Worm (Caenorhabditis elegans) whole organism, L2 larva: Measurements from ENCODE around the gene C56C10.6.

ENCODE experiments used
- C34F6.9 ChIP-seq: fragments of 150-350 bp; optimal IDR thresholded peaks from 2 replicates; lab custom pipeline; 2014; ENCODE audit warnings: missing biosample characterization, missing genetic modification characterization
- F13H6.1 ChIP-seq: sonication (generic microtip); optimal IDR thresholded peaks from 2 replicates; lab custom pipeline; 2016; ENCODE audit warnings: missing genetic modification characterization, missing compliant biosample characterization
- Y55F3AM.14 ChIP-seq: fragments of 200-800 bp; sonication (Bioruptor generic); optimal IDR thresholded peaks from 2 replicates; lab custom pipeline; 2018; ENCODE audit warnings: mild to moderate bottlenecking, missing genetic modification characterization, missing compliant biosample characterization
- blmp-1 ChIP-seq: sonication (generic microtip); optimal IDR thresholded peaks from 2 replicates; lab custom pipeline; 2017; ENCODE audit warnings: missing genetic modification characterization, mild to moderate bottlenecking, missing compliant biosample characterization, antibody characterized with exemption, moderate library complexity; ENCODE audit not compliant: insufficient read depth
- ceh-16 ChIP-seq: fragments of 150-350 bp; optimal IDR thresholded peaks from 2 replicates; lab custom pipeline; 2014; ENCODE audit warnings: missing biosample characterization, missing genetic modification characterization
- ceh-82 ChIP-seq: fragments of 150-350 bp; optimal IDR thresholded peaks from 2 replicates; lab custom pipeline; 2014; ENCODE audit warnings: missing biosample characterization, missing genetic modification characterization
- crh-2 ChIP-seq: sonication (generic microtip); optimal IDR thresholded peaks from 2 replicates; lab custom pipeline; 2017; ENCODE audit warnings: missing biosample characterization, missing genetic modification characterization
- dmd-4 ChIP-seq: sonication (generic microtip); optimal IDR thresholded peaks from 2 replicates; lab custom pipeline; 2017; ENCODE audit warnings: missing biosample characterization, missing genetic modification characterization
- egl-27 ChIP-seq: sonication (generic microtip); optimal IDR thresholded peaks from 3 replicates; lab custom pipeline; 2017; ENCODE audit warnings: missing biosample characterization, missing genetic modification reagents, missing genetic modification characterization
- elt-3 ChIP-seq: sonication (generic microtip); optimal IDR thresholded peaks from 2 replicates; lab custom pipeline; 2017; ENCODE audit warnings: missing biosample characterization, missing genetic modification characterization
- fos-1 ChIP-seq: fragments of 150-350 bp; optimal IDR thresholded peaks from 2 replicates; lab custom pipeline; 2014; ENCODE audit warnings: missing biosample characterization, missing genetic modification characterization
- gmeb-1 ChIP-seq: fragments of 150-350 bp; optimal IDR thresholded peaks from 2 replicates; lab custom pipeline; 2014; ENCODE audit warnings: missing biosample characterization, missing genetic modification characterization
- lin-11 ChIP-seq: fragments of 150-350 bp; sonication (generic microtip); optimal IDR thresholded peaks from 2 replicates; lab custom pipeline; 2014; ENCODE audit warnings: missing biosample characterization, missing genetic modification characterization, inconsistent platforms, mixed read lengths
- lin-13 ChIP-seq: fragments of 150-350 bp; optimal IDR thresholded peaks from 2 replicates; lab custom pipeline; 2014; ENCODE audit warnings: missing biosample characterization, missing genetic modification reagents, missing genetic modification characterization
- lin-39 ChIP-seq: fragments of 150-350 bp; optimal IDR thresholded peaks from 2 replicates; lab custom pipeline; 2014; ENCODE audit warnings: missing biosample characterization, missing genetic modification reagents, missing genetic modification characterization
- lsy-2 ChIP-seq, 2 experiments: fragments of 150-350 bp in 1 of 2; sonication (generic microtip) in 1 of 2; optimal IDR thresholded peaks; 2 replicates each; lab custom pipeline; 2014 to 2017; ENCODE audit warnings: missing biosample characterization in 2 of 2, missing genetic modification characterization in 2 of 2
- mab-5 ChIP-seq: fragments of 150-350 bp; optimal IDR thresholded peaks from 2 replicates; lab custom pipeline; 2014; ENCODE audit warnings: missing biosample characterization, missing genetic modification characterization
- nhr-10 ChIP-seq: sonication (generic microtip); optimal IDR thresholded peaks from 2 replicates; lab custom pipeline; 2017; ENCODE audit warnings: missing biosample characterization, missing genetic modification characterization
- nhr-129 ChIP-seq: fragments of 150-350 bp; optimal IDR thresholded peaks from 2 replicates; lab custom pipeline; 2014; ENCODE audit warnings: missing biosample characterization, missing genetic modification characterization
- nhr-21 ChIP-seq: fragments of 150-350 bp; optimal IDR thresholded peaks from 2 replicates; lab custom pipeline; 2014; ENCODE audit warnings: missing biosample characterization, missing genetic modification characterization
- nhr-23 ChIP-seq: fragments of 150-350 bp; optimal IDR thresholded peaks from 2 replicates; lab custom pipeline; 2014; ENCODE audit warnings: missing biosample characterization, missing genetic modification reagents, missing genetic modification characterization
- nhr-25 ChIP-seq: fragments of 150-350 bp; sonication (generic microtip); optimal IDR thresholded peaks from 3 replicates; lab custom pipeline; 2014; ENCODE audit warnings: missing biosample characterization, missing genetic modification characterization
- nhr-6 ChIP-seq: fragments of 150-350 bp; optimal IDR thresholded peaks from 2 replicates; lab custom pipeline; 2014; ENCODE audit warnings: missing biosample characterization, missing genetic modification characterization
- nhr-77 ChIP-seq: fragments of 150-350 bp; optimal IDR thresholded peaks from 2 replicates; lab custom pipeline; 2014; ENCODE audit warnings: missing biosample characterization, missing genetic modification characterization
- peb-1 ChIP-seq: fragments of 150-350 bp; optimal IDR thresholded peaks from 2 replicates; lab custom pipeline; 2014; ENCODE audit warnings: missing biosample characterization, missing genetic modification characterization
- skn-1 ChIP-seq: sonication (generic microtip); optimal IDR thresholded peaks from 2 replicates; lab custom pipeline; 2017; ENCODE audit warnings: missing biosample characterization, missing genetic modification characterization
- sma-3 ChIP-seq: sonication (generic microtip); optimal IDR thresholded peaks from 2 replicates; lab custom pipeline; 2016; ENCODE audit warnings: missing genetic modification reagents, missing genetic modification characterization, missing compliant biosample characterization
- sma-9 ChIP-seq, 2 experiments: fragments of 150-350 bp in 1 of 2; sonication (generic microtip) in 1 of 2; optimal IDR thresholded peaks; 2 replicates each; lab custom pipeline; 2014 to 2016; ENCODE audit warnings: missing genetic modification characterization in 2 of 2, mild to moderate bottlenecking in 1 of 2, missing biosample characterization in 1 of 2, missing compliant biosample characterization in 1 of 2, missing genetic modification reagents in 1 of 2, moderate library complexity in 1 of 2
- snpc-4 ChIP-seq: fragments of 150-350 bp; optimal IDR thresholded peaks from 2 replicates; lab custom pipeline; 2014; ENCODE audit warnings: missing biosample characterization, missing genetic modification characterization
- unc-39 ChIP-seq: fragments of 150-350 bp; optimal IDR thresholded peaks from 2 replicates; lab custom pipeline; 2014; ENCODE audit warnings: missing biosample characterization, missing genetic modification characterization
- unc-55 ChIP-seq: fragments of 150-350 bp; sonication (generic microtip); optimal IDR thresholded peaks from 3 replicates; lab custom pipeline; 2014; ENCODE audit warnings: missing biosample characterization, missing genetic modification reagents, missing genetic modification characterization
- unc-62 ChIP-seq: fragments of 150-350 bp; optimal IDR thresholded peaks from 2 replicates; lab custom pipeline; 2014; ENCODE audit warnings: missing biosample characterization, missing genetic modification reagents, missing genetic modification characterization
- zag-1 ChIP-seq: fragments of 150-350 bp; optimal IDR thresholded peaks from 2 replicates; lab custom pipeline; 2014; ENCODE audit warnings: missing biosample characterization, missing genetic modification characterization
- ztf-1 ChIP-seq: fragments of 200-800 bp; sonication (Bioruptor generic); conservative IDR thresholded peaks from 2 replicates; pipeline ENCODE4 v1.3.6; 2022; ENCODE audit warnings: missing genetic modification characterization, missing compliant biosample characterization
- ztf-4 ChIP-seq: fragments of 150-350 bp; optimal IDR thresholded peaks from 2 replicates; lab custom pipeline; 2014; ENCODE audit warnings: missing biosample characterization, missing genetic modification characterization

Gene C56C10.6

DNA sequence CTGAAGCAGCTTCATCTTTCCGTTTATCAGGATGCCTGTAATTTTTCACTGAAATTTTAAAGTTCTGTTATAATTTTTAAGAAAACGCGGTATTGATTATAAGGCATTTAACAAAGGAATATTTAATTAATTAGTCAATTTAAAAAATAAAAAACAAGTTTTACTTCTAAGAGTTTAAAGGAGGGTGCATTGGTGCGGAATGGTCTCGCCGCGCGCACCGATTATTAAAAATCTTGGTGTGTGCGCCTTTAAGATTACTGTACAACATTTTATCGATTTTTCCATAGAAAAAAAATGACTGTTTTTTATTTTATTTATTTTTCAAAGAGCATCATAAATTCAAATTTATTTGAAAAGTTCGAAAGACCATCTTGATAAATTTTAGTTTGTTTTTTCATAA lies 16.4 kb upstream of the C56C10.6 start:
- no peak for TF ChIP-seq ceh-82 (tag; lab: Kevin White, UChicago)
- no peak for TF ChIP-seq sma-3 (GFP tag; lab: Kevin White, UChicago)
- TF ChIP-seq mab-5 (tag; lab: Kevin White, UChicago) = no peak
- TF ChIP-seq nhr-10 (tag; lab: Kevin White, UChicago) = no peak
- no peak for TF ChIP-seq ztf-1
- TF ChIP-seq unc-39 = no peak
- TF ChIP-seq snpc-4 (tag; lab: Kevin White, UChicago) = no peak
- no peak for TF ChIP-seq peb-1 (tag; lab: Kevin White, UChicago)
- TF ChIP-seq lsy-2 (tag; optimal IDR thresholded peaks at IDR 0.05; lab: Kevin White, UChicago) = no peak
- TF ChIP-seq unc-55 (GFP tag; lab: Kevin White, UChicago) = no peak
- TF ChIP-seq Y55F3AM.14 (GFP tag; lab: Kevin White, UChicago) = no peak
- TF ChIP-seq gmeb-1 (tag; lab: Kevin White, UChicago) = no peak
- TF ChIP-seq nhr-77 (tag; lab: Kevin White, UChicago) = no peak
- no peak for TF ChIP-seq nhr-6 (tag; lab: Kevin White, UChicago)
- no peak for TF ChIP-seq nhr-23 (tag; lab: Kevin White, UChicago)
- no peak for TF ChIP-seq ceh-16 (tag; lab: Kevin White, UChicago)
- TF ChIP-seq fos-1 = no peak
- TF ChIP-seq egl-27 (tag; lab: Kevin White, UChicago) = no peak
- no peak for TF ChIP-seq sma-9 (GFP tag; optimal IDR thresholded peaks at IDR 0.05; lab: Kevin White, UChicago)
- no peak for TF ChIP-seq sma-9 (tag; optimal IDR thresholded peaks at IDR 0.05; lab: Kevin White, UChicago)
- TF ChIP-seq F13H6.1 = no peak

DNA sequence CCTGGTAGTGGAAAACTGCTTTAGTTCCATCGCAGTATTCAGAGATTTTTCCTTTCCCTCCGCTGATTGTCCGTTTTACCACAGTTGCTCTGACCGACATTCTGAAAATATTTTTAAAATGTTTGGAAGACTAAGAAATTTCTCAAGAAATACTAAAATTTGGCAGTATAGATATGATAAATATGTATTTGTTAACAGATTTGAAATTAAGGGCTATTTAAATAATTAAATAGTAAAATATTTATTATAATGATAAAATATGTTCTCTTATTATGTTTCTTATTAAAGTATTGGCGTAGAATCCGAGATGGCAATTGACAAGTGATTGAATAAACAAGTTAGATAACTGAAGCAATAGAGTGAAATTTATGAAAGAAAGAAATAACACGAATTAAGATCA lies 13.0 kb upstream of the C56C10.6 start, which contains the start of gene aipr-1:
aipr-1 (minus strand) TSS at position 101 of the 400 bp plus-strand sequence.
- TF ChIP-seq lin-11 (tag; lab: Kevin White, UChicago) (no peak), snpc-4 (tag; lab: Kevin White, UChicago) (no peak), unc-62 (no peak), unc-55 (GFP tag; lab: Kevin White, UChicago) (no peak), egl-27 (tag; lab: Kevin White, UChicago) (no peak), ztf-1 (no peak), zag-1 (tag; lab: Kevin White, UChicago) (no peak), lsy-2 (tag; optimal IDR thresholded peaks at IDR 0.05; lab: Kevin White, UChicago) (no peak), dmd-4 (tag; lab: Kevin White, UChicago) (no peak), C34F6.9 (tag; lab: Kevin White, UChicago) (no peak), sma-3 (GFP tag; lab: Kevin White, UChicago) (no peak), unc-39 (no peak), nhr-129 (no peak), lin-39 (tag; lab: Kevin White, UChicago) (no peak), elt-3 (tag; lab: Kevin White, UChicago) (no peak)
- TF ChIP-seq, all 48 proteins: peak for 0

DNA sequence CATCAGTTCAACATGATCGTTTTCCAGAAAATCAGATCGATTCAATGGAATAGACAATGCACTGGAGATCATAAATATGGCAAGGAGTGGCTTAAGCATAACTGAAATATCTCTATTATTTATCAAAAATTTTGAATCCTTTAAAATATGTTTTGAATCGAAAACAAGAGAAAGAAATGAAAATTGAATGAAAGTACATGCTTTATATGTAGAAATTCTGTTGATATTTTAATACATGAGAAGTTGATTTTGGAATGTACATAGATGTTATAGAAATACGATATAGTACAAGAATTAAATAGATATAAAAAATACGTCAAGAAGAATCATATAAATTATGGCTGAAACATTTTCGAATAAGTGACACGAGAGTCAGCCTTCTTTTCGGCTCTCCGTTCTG lies 11.1 kb upstream of the C56C10.6 start, which contains the start of gene C56C10.9:
C56C10.9 (minus strand) TSS at position 101 of the 400 bp plus-strand sequence.
- TF ChIP-seq zag-1 (tag; lab: Kevin White, UChicago) (no peak), nhr-21 (tag; lab: Kevin White, UChicago) (no peak), elt-3 (tag; lab: Kevin White, UChicago) (no peak), nhr-6 (tag; lab: Kevin White, UChicago) (no peak)

DNA sequence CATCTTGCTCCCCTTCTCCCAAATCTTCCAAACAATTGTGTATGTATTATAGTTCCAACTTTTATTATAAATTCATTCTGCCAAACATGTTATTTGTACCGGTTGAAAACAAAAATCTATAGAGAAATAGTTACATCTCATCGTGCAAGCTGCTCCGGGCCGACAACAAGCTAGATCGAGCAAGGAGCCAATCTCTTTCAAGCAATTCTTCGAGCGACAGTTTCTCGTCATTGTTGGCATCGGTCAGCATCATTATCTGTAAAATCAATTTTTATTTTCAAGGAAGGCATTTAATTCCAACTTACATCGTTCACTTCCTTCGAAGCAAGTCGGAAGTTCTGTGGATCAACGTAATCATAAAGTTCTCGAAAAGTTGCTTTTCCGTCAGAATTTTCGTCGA lies 9.9 kb upstream of the C56C10.6 start:
- TF ChIP-seq skn-1 (no peak), F13H6.1 (no peak), lin-13 (GFP tag; lab: Kevin White, UChicago) (no peak), lsy-2 (tag; optimal IDR thresholded peaks at IDR 0.05; lab: Kevin White, UChicago) (no peak), ztf-1 (no peak), nhr-129 (no peak), crh-2 (tag; lab: Kevin White, UChicago) (no peak), blmp-1 (tag; lab: Kevin White, UChicago) (no peak), mab-5 (tag; lab: Kevin White, UChicago) (no peak), ztf-4 (tag; lab: Kevin White, UChicago) (no peak), nhr-25 (tag; lab: Kevin White, UChicago) (no peak), nhr-6 (tag; lab: Kevin White, UChicago) (no peak)
